Fruit fly (Drosophila melanogaster): ENCODE data around the gene CG2861.
A peak's percentile ranks its signal among the peaks of the same experiment; 100 is the strongest.

dm6 chrX:4762267-4762666, 42.4 kb downstream of the CG2861 start:
- TF ChIP-seq Hr38 (GFP tag; optimal IDR thresholded peaks at IDR 0.05), result no peak
- no peak for TF ChIP-seq Lpt (GFP tag; optimal IDR thresholded peaks at IDR 0.05)
- TF ChIP-seq CG15336 (GFP tag; IDR thresholded peaks at IDR 0.05), result no peak
- TF ChIP-seq Hr4 (GFP tag; optimal IDR thresholded peaks at IDR 0.05), result no peak
- peak; percentile 63 for TF ChIP-seq svp (GFP tag)
- no peak for TF ChIP-seq vri (GFP tag; optimal IDR thresholded peaks at IDR 0.05)

Measured in whole organism, prepupa.